Worm (Caenorhabditis elegans): ENCODE data around the gene nlp-71.

DNA sequence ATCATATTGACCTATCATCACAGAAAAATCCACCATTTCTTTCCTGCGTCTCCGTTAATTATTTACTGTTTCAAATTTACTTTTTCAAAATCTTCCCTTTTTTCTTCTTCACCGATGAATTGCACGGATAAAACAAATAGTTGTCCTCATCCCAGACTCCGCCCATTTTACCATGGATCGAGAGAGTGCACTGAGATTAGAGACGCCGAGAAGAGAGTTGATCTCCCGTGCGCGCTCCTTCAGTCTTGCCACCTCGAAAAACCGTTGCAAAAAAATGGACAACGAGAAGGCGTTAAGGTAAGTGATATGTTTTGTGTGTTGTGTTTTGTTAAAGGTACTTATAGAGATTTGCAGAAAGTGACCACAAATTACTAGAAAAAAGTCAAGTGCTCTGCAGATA is 24.7 kb upstream of the nlp-71 start, which contains the start of gene dlc-5:
- TF ChIP-seq ceh-36 (tag; optimal IDR thresholded peaks at IDR 0.05): no peak
- no peak for TF ChIP-seq ama-1 (optimal IDR thresholded peaks at IDR 0.05)
- no peak for TF ChIP-seq hmg-4 (GFP tag; optimal IDR thresholded peaks at IDR 0.05)
- no peak for TF ChIP-seq tbx-37 (GFP tag; conservative IDR thresholded peaks at IDR 0.05)
- no peak for TF ChIP-seq ceh-13 (GFP tag; optimal IDR thresholded peaks at IDR 0.05)
- no peak for TF ChIP-seq tbx-11 (GFP tag; IDR thresholded peaks at IDR 0.05)
- TF ChIP-seq pes-1 (GFP tag; IDR thresholded peaks at IDR 0.05): no peak

Measured in whole organism, early embryonic.